Worm (Caenorhabditis elegans): ENCODE results near the gene phf-34.

phf-34 gene

ce11 chrX:9917362-9917761 lies 18.1 kb upstream of the phf-34 start, which contains the start of gene F21G4.6:
Gene F21G4.6 (minus strand): TSS chrX:9917448.
- TF ChIP-seq ztf-25 (GFP tag; IDR thresholded peaks at IDR 0.05): no peak
- peak in 1 of 2 experiments; percentile 4 for TF ChIP-seq let-607 (tag; optimal IDR thresholded peaks at IDR 0.05)

DNA sequence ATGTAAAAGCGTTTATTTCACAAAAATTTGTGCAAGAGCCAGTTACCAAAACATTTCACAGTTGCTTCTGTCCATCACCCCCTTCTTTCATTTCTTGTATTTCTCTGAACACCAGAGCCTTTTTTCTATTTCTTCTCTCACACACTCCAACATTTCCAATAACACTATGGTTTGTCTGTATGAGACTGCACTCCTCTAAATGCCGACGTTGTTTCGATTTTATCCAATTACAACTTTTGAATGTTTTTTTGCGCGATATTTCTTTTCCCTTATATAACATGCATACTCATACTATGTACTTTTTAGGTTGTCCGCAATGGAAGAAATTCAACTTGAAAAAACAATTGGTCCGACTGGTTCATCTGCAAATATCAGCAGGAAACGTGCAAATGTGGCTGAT lies 6.6 kb upstream of the phf-34 start, which contains the start of gene F21G4.5:
Gene F21G4.5, plus strand, starts transcription at position 301 of the 400 bp plus-strand sequence.
- TF ChIP-seq nhr-120 (GFP tag; IDR thresholded peaks at IDR 0.05) (no peak), egl-44 (GFP tag; IDR thresholded peaks at IDR 0.05) (no peak), F37B4.10 (GFP tag; IDR thresholded peaks at IDR 0.05) (no peak), F49E8.2 (tag; optimal IDR thresholded peaks at IDR 0.05; ENCODE audit: insufficient read depth) (no peak)

DNA sequence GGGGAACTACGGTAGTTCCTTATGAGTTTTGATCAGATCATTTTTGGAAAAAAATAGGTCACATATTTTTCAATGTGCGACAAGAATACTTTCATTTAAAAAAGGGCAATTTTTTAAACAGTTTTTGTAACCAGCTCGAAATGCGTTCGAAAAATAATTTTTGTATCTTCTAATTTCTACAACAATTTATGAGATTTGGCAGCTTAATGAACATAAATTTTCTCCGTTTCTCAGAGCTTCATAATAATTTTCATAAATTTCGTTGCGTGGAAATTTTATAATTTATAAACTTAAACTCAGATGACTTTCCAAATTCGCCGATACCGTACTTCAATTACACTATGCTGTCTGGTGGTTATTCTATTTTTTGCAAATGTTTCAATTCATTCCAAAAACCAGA lies 4.4 kb downstream of the phf-34 start, which contains the start of gene F21G4.3:
Gene F21G4.3, plus strand, starts transcription at position 301 of the 400 bp plus-strand sequence.
- TF ChIP-seq ama-1 (optimal IDR thresholded peaks at IDR 0.05) (no peak), ama-1 (GFP tag; optimal IDR thresholded peaks at IDR 0.05) (no peak), hsf-1 (GFP tag; IDR thresholded peaks at IDR 0.05) (no peak), athp-1 (tag; optimal IDR thresholded peaks at IDR 0.05) (no peak), ceh-27 (GFP tag; optimal IDR thresholded peaks at IDR 0.05) (no peak), nfya-1 (tag; optimal IDR thresholded peaks at IDR 0.05; ENCODE audit: borderline replicate concordance, insufficient read depth) (no peak), tlf-1 (GFP tag; optimal IDR thresholded peaks at IDR 0.05) (no peak), bed-2 (GFP tag; IDR thresholded peaks at IDR 0.05) (no peak), let-526 (GFP tag; IDR thresholded peaks at IDR 0.05) (no peak), ceh-100 (GFP tag; IDR thresholded peaks at IDR 0.05) (no peak), F55B11.4 (tag; optimal IDR thresholded peaks at IDR 0.05; ENCODE audit: borderline replicate concordance, insufficient read depth) (no peak), D2030.7 (GFP tag; IDR thresholded peaks at IDR 0.05) (no peak), B0261.1 (tag; optimal IDR thresholded peaks at IDR 0.05) (no peak), lin-26 (GFP tag; IDR thresholded peaks at IDR 0.05) (no peak), zfh-2 (GFP tag; conservative IDR thresholded peaks at IDR 0.05) (no peak), ztf-26 (tag; optimal IDR thresholded peaks at IDR 0.05) (no peak), attf-6 (GFP tag; IDR thresholded peaks at IDR 0.05) (no peak), F57A8.1 (GFP tag; optimal IDR thresholded peaks at IDR 0.05) (no peak), chd-7 (tag; optimal IDR thresholded peaks at IDR 0.05) (no peak), nhr-179 (tag; optimal IDR thresholded peaks at IDR 0.05) (no peak), nhr-27 (tag; optimal IDR thresholded peaks at IDR 0.05) (no peak)

ce11 chrX:9893069-9893468 lies 6.2 kb downstream of the phf-34 start:
- no peak for TF ChIP-seq xnd-1 (tag; optimal IDR thresholded peaks at IDR 0.05)
- TF ChIP-seq nhr-80 (tag; optimal IDR thresholded peaks at IDR 0.05): no peak
- TF ChIP-seq gei-17 (GFP tag; optimal IDR thresholded peaks at IDR 0.05): no peak
- no peak for TF ChIP-seq Y53G8AR.9 (GFP tag; conservative IDR thresholded peaks at IDR 0.05)
- TF ChIP-seq Y53F4B.3 (GFP tag; IDR thresholded peaks at IDR 0.05): no peak
- no peak for TF ChIP-seq attf-5 (GFP tag; optimal IDR thresholded peaks at IDR 0.05)
- TF ChIP-seq hlh-26 (GFP tag; conservative IDR thresholded peaks at IDR 0.05): no peak
- no peak for TF ChIP-seq mcd-1 (GFP tag; IDR thresholded peaks at IDR 0.05)
- TF ChIP-seq ceh-40 (GFP tag; IDR thresholded peaks at IDR 0.05): no peak
- no peak for TF ChIP-seq lin-54 (GFP tag; optimal IDR thresholded peaks at IDR 0.05)
- TF ChIP-seq egrh-3 (GFP tag; IDR thresholded peaks at IDR 0.05): no peak
- no peak for TF ChIP-seq attf-6 (GFP tag; IDR thresholded peaks at IDR 0.05)
- no peak for TF ChIP-seq sea-2 (GFP tag; IDR thresholded peaks at IDR 0.05)
- no peak for TF ChIP-seq tbp1 (GFP tag; optimal IDR thresholded peaks at IDR 0.05)
- no peak for TF ChIP-seq hrde-1 (tag; optimal IDR thresholded peaks at IDR 0.05; ENCODE audit: borderline replicate concordance)
- TF ChIP-seq hmg-20 (GFP tag; IDR thresholded peaks at IDR 0.05): no peak
- TF ChIP-seq Y56A3A.18 (GFP tag; IDR thresholded peaks at IDR 0.05): no peak
- no peak for TF ChIP-seq ZK185.1 (tag; optimal IDR thresholded peaks at IDR 0.05; ENCODE audit: poor library complexity, severe bottlenecking)
